Fruit fly (Drosophila melanogaster) whole organism, prepupa: ENCODE results near the gene frj.

Experiments
- Blimp-1 ChIP-seq: fragments of 200-800 bp; sonication (Bioruptor generic); optimal IDR thresholded peaks from 3 replicates; lab custom pipeline; 2017; ENCODE audit warnings: missing biosample characterization, missing genetic modification characterization, mild to moderate bottlenecking, moderate library complexity, missing genetic modification reagents
- CG10631 ChIP-seq: fragments of 200-800 bp; sonication (Bioruptor generic); optimal IDR thresholded peaks from 2 replicates; lab custom pipeline; 2016; ENCODE audit warnings: missing biosample characterization, missing genetic modification characterization
- CG10669 ChIP-seq: fragments of 200-800 bp; sonication (Bioruptor generic); optimal IDR thresholded peaks from 3 replicates; lab custom pipeline; 2018; ENCODE audit warnings: missing biosample characterization, mild to moderate bottlenecking, missing genetic modification characterization, moderate library complexity
- CG11294 ChIP-seq: fragments of 200-800 bp; sonication (Bioruptor generic); IDR thresholded peaks from 2 replicates; pipeline ENCODE4 v1.3.6; 2022; ENCODE audit warnings: missing biosample characterization, missing genetic modification characterization
- CG11762 ChIP-seq: fragments of 200-800 bp; sonication (Bioruptor generic); optimal IDR thresholded peaks from 3 replicates; lab custom pipeline; 2016; ENCODE audit warnings: missing biosample characterization, missing genetic modification characterization; ENCODE audit not compliant: insufficient read depth
- CG11902 ChIP-seq: fragments of 200-800 bp; sonication (Bioruptor generic); optimal IDR thresholded peaks from 3 replicates; lab custom pipeline; 2016; ENCODE audit warnings: missing biosample characterization, missing genetic modification characterization
- CG1621 ChIP-seq: fragments of 200-800 bp; sonication (Bioruptor generic); optimal IDR thresholded peaks from 3 replicates; lab custom pipeline; 2018; ENCODE audit warnings: missing biosample characterization, mild to moderate bottlenecking, missing genetic modification characterization
- CG16779 ChIP-seq: fragments of 200-800 bp; sonication (Bioruptor generic); optimal IDR thresholded peaks from 3 replicates; lab custom pipeline; 2017; ENCODE audit warnings: missing biosample characterization, mild to moderate bottlenecking, missing genetic modification characterization
- CG31627 ChIP-seq: fragments of 200-800 bp; sonication (Bioruptor generic); optimal IDR thresholded peaks from 3 replicates; lab custom pipeline; 2016; ENCODE audit warnings: missing biosample characterization, missing genetic modification characterization
- CG32006 ChIP-seq: fragments of 200-800 bp; sonication (Bioruptor generic); optimal IDR thresholded peaks from 3 replicates; lab custom pipeline; 2017; ENCODE audit warnings: missing biosample characterization, mild to moderate bottlenecking, missing genetic modification characterization
- CG34406 ChIP-seq: fragments of 200-800 bp; sonication (Bioruptor generic); optimal IDR thresholded peaks from 3 replicates; lab custom pipeline; 2016; ENCODE audit warnings: missing biosample characterization, missing genetic modification characterization
- CG4318 ChIP-seq: fragments of 200-800 bp; sonication (Bioruptor generic); optimal IDR thresholded peaks from 3 replicates; lab custom pipeline; 2017; ENCODE audit warnings: missing biosample characterization, mild to moderate bottlenecking, missing genetic modification characterization
- CG6163 ChIP-seq: fragments of 200-800 bp; sonication (Bioruptor generic); IDR thresholded peaks from 3 replicates; pipeline ENCODE4 v1.3.6; 2022; ENCODE audit warnings: missing biosample characterization, missing genetic modification characterization
- CG6792 ChIP-seq: fragments of 200-800 bp; sonication (Bioruptor generic); optimal IDR thresholded peaks from 3 replicates; lab custom pipeline; 2016; ENCODE audit warnings: missing biosample characterization, missing genetic modification characterization
- CG6808 ChIP-seq: fragments of 200-800 bp; sonication (Bioruptor generic); optimal IDR thresholded peaks from 3 replicates; lab custom pipeline; 2017; ENCODE audit warnings: missing biosample characterization, missing genetic modification characterization, mild to moderate bottlenecking, moderate library complexity, missing genetic modification reagents
- CG6854 ChIP-seq: fragments of 200-800 bp; sonication (Bioruptor generic); optimal IDR thresholded peaks from 2 replicates; lab custom pipeline; 2017; ENCODE audit warnings: missing biosample characterization, mild to moderate bottlenecking, missing genetic modification characterization
- CG7368 ChIP-seq: fragments of 200-800 bp; sonication (Bioruptor generic); optimal IDR thresholded peaks from 3 replicates; lab custom pipeline; 2016; ENCODE audit warnings: missing biosample characterization, missing genetic modification characterization
- CG8319 ChIP-seq: fragments of 200-800 bp; sonication (Bioruptor generic); optimal IDR thresholded peaks from 3 replicates; lab custom pipeline; 2016; ENCODE audit warnings: missing biosample characterization, missing genetic modification characterization
- CG8632 ChIP-seq: fragments of 200-800 bp; sonication (Bioruptor generic); optimal IDR thresholded peaks from 3 replicates; lab custom pipeline; 2016; ENCODE audit warnings: missing biosample characterization, missing genetic modification characterization
- CG9139 ChIP-seq: fragments of 200-800 bp; sonication (Bioruptor generic); optimal IDR thresholded peaks from 3 replicates; lab custom pipeline; 2017; ENCODE audit warnings: missing biosample characterization, mild to moderate bottlenecking, missing genetic modification characterization
- Eip78C ChIP-seq: fragments of 200-800 bp; sonication (Bioruptor generic); peaks from one replicate; lab custom pipeline; 2016; ENCODE audit warnings: missing biosample characterization, missing genetic modification characterization
- Eip93F ChIP-seq: fragments of 200-800 bp; sonication (Bioruptor generic); optimal IDR thresholded peaks from 2 replicates; lab custom pipeline; 2016; ENCODE audit warnings: missing biosample characterization, mild to moderate bottlenecking, missing genetic modification characterization
- Ets21C ChIP-seq: fragments of 200-800 bp; sonication (Bioruptor generic); optimal IDR thresholded peaks from 3 replicates; lab custom pipeline; 2016; ENCODE audit warnings: missing biosample characterization, missing genetic modification characterization
- Gug ChIP-seq: fragments of 200-800 bp; sonication (Bioruptor generic); IDR thresholded peaks from 2 replicates; pipeline ENCODE4 v1.3.6; 2022; ENCODE audit warnings: missing biosample characterization, missing genetic modification characterization
- Hr38 ChIP-seq: sonication (Bioruptor generic); optimal IDR thresholded peaks from 2 replicates; lab custom pipeline; 2016; ENCODE audit warnings: missing biosample characterization, missing genetic modification characterization
- Hr39 ChIP-seq: fragments of 200-800 bp; sonication (Bioruptor generic); optimal IDR thresholded peaks from 2 replicates; lab custom pipeline; 2016; ENCODE audit warnings: missing biosample characterization, missing genetic modification characterization
- Hr4 ChIP-seq: fragments of 200-800 bp; sonication (Bioruptor generic); optimal IDR thresholded peaks from 3 replicates; lab custom pipeline; 2016; ENCODE audit warnings: missing biosample characterization, missing genetic modification characterization
- Lpt ChIP-seq: fragments of 200-800 bp; sonication (Bioruptor generic); optimal IDR thresholded peaks from 3 replicates; lab custom pipeline; 2016; ENCODE audit warnings: missing biosample characterization, missing genetic modification characterization
- Met ChIP-seq: fragments of 200-800 bp; sonication (Bioruptor generic); optimal IDR thresholded peaks from 3 replicates; lab custom pipeline; 2016; ENCODE audit warnings: missing biosample characterization, missing genetic modification characterization
- OdsH ChIP-seq: fragments of 200-800 bp; sonication (Bioruptor generic); optimal IDR thresholded peaks from 3 replicates; lab custom pipeline; 2016; ENCODE audit warnings: missing biosample characterization, missing genetic modification characterization
- Smox ChIP-seq: fragments of 200-800 bp; sonication (Bioruptor generic); optimal IDR thresholded peaks from 3 replicates; lab custom pipeline; 2016; ENCODE audit warnings: missing biosample characterization, missing genetic modification characterization
- Sox102F ChIP-seq: fragments of 200-800 bp; sonication (Bioruptor generic); optimal IDR thresholded peaks from 2 replicates; lab custom pipeline; 2016; ENCODE audit warnings: missing biosample characterization, mild to moderate bottlenecking, missing genetic modification characterization
- acj6 ChIP-seq: fragments of 200-800 bp; sonication (Bioruptor generic); optimal IDR thresholded peaks from 3 replicates; lab custom pipeline; 2016; ENCODE audit warnings: missing biosample characterization, missing genetic modification characterization
- cyc ChIP-seq: fragments of 200-800 bp; sonication (Bioruptor generic); optimal IDR thresholded peaks from 3 replicates; lab custom pipeline; 2016; ENCODE audit warnings: missing biosample characterization, missing genetic modification characterization
- dac ChIP-seq: fragments of 200-800 bp; sonication (Bioruptor generic); optimal IDR thresholded peaks from 2 replicates; lab custom pipeline; 2017; ENCODE audit warnings: missing biosample characterization, mild to moderate bottlenecking, missing genetic modification characterization
- dsx ChIP-seq: fragments of 200-800 bp; optimal IDR thresholded peaks from 3 replicates; lab custom pipeline; 2019; ENCODE audit warnings: missing biosample characterization, mild to moderate bottlenecking, missing genetic modification characterization, moderate library complexity; ENCODE audit not compliant: poor library complexity, severe bottlenecking
- eg ChIP-seq: fragments of 200-800 bp; sonication (Bioruptor generic); IDR thresholded peaks from 3 replicates; pipeline ENCODE4 v1.3.6; 2022; ENCODE audit warnings: missing biosample characterization, missing genetic modification characterization
- esn ChIP-seq: fragments of 200-800 bp; sonication (Bioruptor generic); optimal IDR thresholded peaks from 2 replicates; lab custom pipeline; 2016; ENCODE audit warnings: missing biosample characterization, mild to moderate bottlenecking, missing genetic modification characterization, moderate library complexity
- fd59A ChIP-seq: fragments of 200-800 bp; sonication (Bioruptor generic); optimal IDR thresholded peaks from 2 replicates; lab custom pipeline; 2017; ENCODE audit warnings: missing biosample characterization, mild to moderate bottlenecking, missing genetic modification characterization, missing genetic modification reagents
- fd85E ChIP-seq: fragments of 200-800 bp; sonication (Bioruptor generic); optimal IDR thresholded peaks from 3 replicates; lab custom pipeline; 2016; ENCODE audit warnings: missing biosample characterization, missing genetic modification characterization
- fkh ChIP-seq: fragments of 200-800 bp; sonication (Bioruptor generic); optimal IDR thresholded peaks from 3 replicates; lab custom pipeline; 2017; ENCODE audit warnings: missing biosample characterization, mild to moderate bottlenecking, missing genetic modification characterization, moderate library complexity
- lz ChIP-seq: fragments of 200-800 bp; sonication (Bioruptor generic); optimal IDR thresholded peaks from 3 replicates; lab custom pipeline; 2016; ENCODE audit warnings: missing biosample characterization, missing genetic modification characterization
- net ChIP-seq: fragments of 200-800 bp; sonication (Bioruptor generic); optimal IDR thresholded peaks from 3 replicates; lab custom pipeline; 2016; ENCODE audit warnings: missing biosample characterization, missing genetic modification characterization
- pdm3 ChIP-seq: fragments of 200-800 bp; sonication (Bioruptor generic); optimal IDR thresholded peaks from 3 replicates; lab custom pipeline; 2016; ENCODE audit warnings: missing biosample characterization, missing genetic modification characterization
- salr ChIP-seq, 2 experiments: fragments of 200-800 bp; sonication (Bioruptor generic); optimal IDR thresholded peaks; 3 replicates each; lab custom pipeline; 2016 to 2018; ENCODE audit warnings: missing biosample characterization in 2 of 2, missing genetic modification characterization in 2 of 2, mild to moderate bottlenecking in 1 of 2
- spab ChIP-seq: fragments of 200-800 bp; sonication (Bioruptor generic); optimal IDR thresholded peaks from 2 replicates; lab custom pipeline; 2017; ENCODE audit warnings: missing biosample characterization, mild to moderate bottlenecking, missing genetic modification characterization, missing genetic modification reagents
- ss ChIP-seq, 2 experiments: fragments of 200-800 bp; sonication (Bioruptor generic); optimal IDR thresholded peaks; 2 replicates in 1 of 2; 3 replicates in 1 of 2; lab custom pipeline; 2017 to 2018; ENCODE audit warnings: mild to moderate bottlenecking in 2 of 2, missing biosample characterization in 2 of 2, missing genetic modification characterization in 2 of 2, moderate library complexity in 1 of 2
- svp ChIP-seq: fragments of 200-800 bp; sonication (Bioruptor generic); peaks from one replicate; lab custom pipeline; 2016; ENCODE audit warnings: missing biosample characterization, missing genetic modification characterization
- topi ChIP-seq: fragments of 200-800 bp; sonication (Bioruptor generic); optimal IDR thresholded peaks from 3 replicates; lab custom pipeline; 2016; ENCODE audit warnings: missing biosample characterization, missing genetic modification characterization
- vri ChIP-seq: fragments of 200-800 bp; sonication (Bioruptor generic); optimal IDR thresholded peaks from 3 replicates; lab custom pipeline; 2016; ENCODE audit warnings: missing biosample characterization, mild to moderate bottlenecking, missing genetic modification characterization

Gene frj

DNA sequence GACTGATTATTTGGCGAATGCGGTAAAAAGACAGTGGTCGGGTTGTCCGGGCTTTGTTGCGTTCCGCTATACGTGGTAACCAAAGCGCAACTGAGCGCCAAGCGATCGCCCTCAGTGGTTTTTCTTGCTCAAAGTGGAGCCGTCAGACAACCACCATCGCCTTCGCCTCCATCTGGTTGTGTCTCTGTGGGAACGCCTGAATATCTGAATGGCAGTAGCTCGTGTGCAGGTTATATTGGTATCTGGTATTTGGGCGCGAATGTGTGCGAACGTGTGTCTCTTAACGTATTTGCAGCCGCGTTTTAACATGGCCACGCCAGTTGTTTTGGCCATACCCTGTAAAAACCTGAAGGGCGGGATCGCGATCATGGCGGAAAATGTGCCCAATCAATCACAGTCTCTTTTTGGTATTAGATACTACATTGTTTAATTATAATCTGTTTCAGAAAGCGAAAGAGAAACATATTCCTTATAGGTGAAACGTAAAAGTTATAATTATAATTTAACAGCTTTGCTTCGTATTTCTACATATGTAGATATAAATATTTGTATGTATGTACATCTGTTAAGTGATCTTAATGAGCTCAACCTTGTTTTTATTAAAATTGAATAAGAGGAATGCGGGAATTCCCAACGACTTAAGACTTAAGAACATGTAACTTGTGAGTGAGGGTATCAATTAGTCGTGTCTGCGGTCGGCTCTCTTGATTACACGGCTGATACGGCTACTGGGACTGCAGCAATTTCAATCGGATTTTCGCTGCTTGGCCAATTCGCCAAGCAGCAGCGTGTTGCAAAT is 16.3 kb downstream of the frj start:
- TF ChIP-seq CG7368 (GFP tag; lab: Kevin White, UChicago) (no peak), CG6854 (GFP tag; lab: Kevin White, UChicago) (no peak), Ets21C (GFP tag; lab: Kevin White, UChicago) (peak; percentile 35), CG10669 (GFP tag; lab: Kevin White, UChicago) (peak; percentile 49), CG4318 (GFP tag; lab: Kevin White, UChicago) (peak; percentile 75), CG6808 (GFP tag; lab: Kevin White, UChicago) (peak; percentile 67), CG31627 (GFP tag; lab: Kevin White, UChicago) (peak; percentile 48), Lpt (no peak), CG8632 (GFP tag; lab: Kevin White, UChicago) (peak; percentile 54), net (peak; percentile 50), pdm3 (peak; percentile 60), CG6163 (GFP tag; lab: Robert Waterston, UW) (peak; percentile 22; the same call in 1 of the 3 replicates), fkh (GFP tag; lab: Kevin White, UChicago) (peak; percentile 10), CG11902 (GFP tag; lab: Kevin White, UChicago) (peak; percentile 61), Eip78C (GFP tag; lab: Kevin White, UChicago) (peak; percentile 95), ss (GFP tag; optimal IDR thresholded peaks at IDR 0.05; lab: Kevin White, UChicago) (peak; percentile 18 to 62), CG11294 (GFP tag; lab: Robert Waterston, UW) (0 out of 2 replicates have a peak, but pooled peaks have one; percentile 7), CG10631 (peak; percentile 48), CG16779 (tag; lab: Kevin White, UChicago) (peak; percentile 51), dac (GFP tag; lab: Kevin White, UChicago) (peak; percentile 46), CG8319 (GFP tag; lab: Kevin White, UChicago) (peak; percentile 28), Smox (GFP tag; lab: Kevin White, UChicago) (peak; percentile 34), Hr38 (no peak), fd85E (GFP tag; lab: Kevin White, UChicago) (peak; percentile 31), CG34406 (GFP tag; lab: Kevin White, UChicago) (peak; percentile 59), acj6 (GFP tag; lab: Kevin White, UChicago) (peak; percentile 57), CG9139 (GFP tag; lab: Kevin White, UChicago) (peak; percentile 37), OdsH (GFP tag; lab: Kevin White, UChicago) (peak; percentile 65), Met (GFP tag; lab: Kevin White, UChicago) (peak; percentile 60), CG1621 (tag; lab: Kevin White, UChicago) (peak; percentile 40), spab (GFP tag; lab: Kevin White, UChicago) (peak; percentile 47), vri (peak; percentile 34), svp (peak; percentile 77), Eip93F (GFP tag; lab: Kevin White, UChicago) (no peak), CG6792 (GFP tag; lab: Kevin White, UChicago) (peak; percentile 67), salr (GFP tag; optimal IDR thresholded peaks at IDR 0.05; lab: Kevin White, UChicago) (peak in 1 of 2 experiments; percentile 71), eg (GFP tag; lab: Robert Waterston, UW) (peak; percentile 48; the same call in 2 of the 3 replicates), Gug (GFP tag; lab: Robert Waterston, UW) (no peak), dsx (GFP tag; lab: Kevin White, UChicago) (peak; percentile 21), Hr39 (GFP tag; lab: Kevin White, UChicago) (peak; percentile 47), CG32006 (GFP tag; lab: Kevin White, UChicago) (peak; percentile 85), Sox102F (GFP tag; lab: Kevin White, UChicago) (peak; percentile 63), lz (GFP tag; lab: Kevin White, UChicago) (peak; percentile 56), Hr4 (GFP tag; lab: Kevin White, UChicago) (peak; percentile 62), Blimp-1 (no peak), cyc (GFP tag; lab: Kevin White, UChicago) (peak; percentile 29), fd59A (peak; percentile 56), CG11762 (peak; percentile 10), esn (GFP tag; lab: Kevin White, UChicago) (peak; percentile 62), topi (GFP tag; lab: Kevin White, UChicago) (peak; percentile 56)
